Worm (Caenorhabditis elegans) whole organism, L3 larva: ENCODE measurements around the gene sams-1.

Source experiments
- ZK546.5 ChIP-seq: sonication (generic microtip); optimal IDR thresholded peaks from 2 replicates; lab custom pipeline; 2017; ENCODE audit warnings: missing biosample characterization, missing genetic modification characterization
- aly-2 ChIP-seq: fragments of 150-350 bp; optimal IDR thresholded peaks from 2 replicates; lab custom pipeline; 2014; ENCODE audit warnings: missing biosample characterization, missing genetic modification characterization
- ama-1 ChIP-seq: fragments of 150-350 bp; optimal IDR thresholded peaks from 2 replicates; lab custom pipeline; 2018
- ceh-28 ChIP-seq: fragments of 150-350 bp; optimal IDR thresholded peaks from 2 replicates; lab custom pipeline; 2014; ENCODE audit warnings: missing biosample characterization, missing genetic modification reagents, missing genetic modification characterization
- ceh-82 ChIP-seq: fragments of 150-350 bp; optimal IDR thresholded peaks from 2 replicates; lab custom pipeline; 2014; ENCODE audit warnings: missing biosample characterization, missing genetic modification characterization
- ceh-9 ChIP-seq: sonication (generic microtip); optimal IDR thresholded peaks from 2 replicates; lab custom pipeline; 2018; ENCODE audit warnings: missing biosample characterization, missing genetic modification characterization
- daf-12 ChIP-seq: fragments of 150-350 bp; optimal IDR thresholded peaks from 2 replicates; lab custom pipeline; 2014; ENCODE audit warnings: missing biosample characterization, missing genetic modification reagents, missing genetic modification characterization
- egl-27 ChIP-seq: sonication (generic microtip); optimal IDR thresholded peaks from 4 replicates; lab custom pipeline; 2017; ENCODE audit warnings: missing biosample characterization, missing genetic modification reagents, missing genetic modification characterization
- elt-1 ChIP-seq: fragments of 150-350 bp; optimal IDR thresholded peaks from 2 replicates; lab custom pipeline; 2014; ENCODE audit warnings: missing biosample characterization, missing genetic modification characterization
- elt-2 ChIP-seq: sonication (generic microtip); optimal IDR thresholded peaks from 2 replicates; lab custom pipeline; 2016; ENCODE audit warnings: missing genetic modification reagents, mild to moderate bottlenecking, missing genetic modification characterization, missing compliant biosample characterization
- elt-3 ChIP-seq, 3 experiments: fragments of 150-350 bp in 1 of 3; sonication (generic microtip) in 2 of 3; optimal IDR thresholded peaks; 2 replicates in 2 of 3; 4 replicates in 1 of 3; lab custom pipeline; 2014 to 2017; ENCODE audit warnings: missing biosample characterization in 3 of 3, missing genetic modification characterization in 3 of 3
- eor-1 ChIP-seq, 2 experiments: fragments of 150-350 bp; optimal IDR thresholded peaks; 2 replicates each; lab custom pipeline; 2014 to 2018; ENCODE audit warnings: missing biosample characterization in 2 of 2, missing genetic modification characterization in 2 of 2
- fkh-2 ChIP-seq: fragments of 150-350 bp; optimal IDR thresholded peaks from 2 replicates; lab custom pipeline; 2014; ENCODE audit warnings: missing biosample characterization, missing genetic modification reagents, missing genetic modification characterization
- fos-1 ChIP-seq: fragments of 150-350 bp; optimal IDR thresholded peaks from 2 replicates; lab custom pipeline; 2014; ENCODE audit warnings: missing biosample characterization, missing genetic modification characterization
- jun-1 ChIP-seq: fragments of 150-350 bp; optimal IDR thresholded peaks from 2 replicates; lab custom pipeline; 2014; ENCODE audit warnings: missing biosample characterization, missing genetic modification reagents, missing genetic modification characterization
- lin-15B ChIP-seq: fragments of 150-350 bp; optimal IDR thresholded peaks from 2 replicates; lab custom pipeline; 2014; ENCODE audit warnings: missing biosample characterization, missing genetic modification characterization
- lin-39 ChIP-seq: fragments of 150-350 bp; optimal IDR thresholded peaks from 2 replicates; lab custom pipeline; 2018; ENCODE audit warnings: missing biosample characterization, missing genetic modification reagents, missing genetic modification characterization
- lsy-12 ChIP-seq: sonication (generic microtip); optimal IDR thresholded peaks from 2 replicates; lab custom pipeline; 2016; ENCODE audit warnings: mild to moderate bottlenecking, missing genetic modification characterization, missing compliant biosample characterization
- mdl-1 ChIP-seq: fragments of 150-350 bp; optimal IDR thresholded peaks from 2 replicates; lab custom pipeline; 2014; ENCODE audit warnings: missing biosample characterization, missing genetic modification characterization
- mml-1 ChIP-seq: fragments of 150-350 bp; sonication (generic microtip); optimal IDR thresholded peaks from 3 replicates; lab custom pipeline; 2014; ENCODE audit warnings: missing biosample characterization, missing genetic modification characterization
- nhr-11 ChIP-seq: fragments of 150-350 bp; optimal IDR thresholded peaks from 2 replicates; lab custom pipeline; 2014; ENCODE audit warnings: missing biosample characterization, missing genetic modification characterization
- nhr-23 ChIP-seq: fragments of 150-350 bp; optimal IDR thresholded peaks from 2 replicates; lab custom pipeline; 2014; ENCODE audit warnings: missing biosample characterization, missing genetic modification reagents, missing genetic modification characterization
- nhr-237 ChIP-seq: fragments of 150-350 bp; optimal IDR thresholded peaks from 2 replicates; lab custom pipeline; 2014; ENCODE audit warnings: missing biosample characterization, missing genetic modification characterization
- nhr-25 ChIP-seq: sonication (generic microtip); optimal IDR thresholded peaks from 2 replicates; lab custom pipeline; 2017; ENCODE audit warnings: missing biosample characterization, missing genetic modification characterization
- nhr-67 ChIP-seq: fragments of 150-350 bp; optimal IDR thresholded peaks from 2 replicates; lab custom pipeline; 2014; ENCODE audit warnings: missing biosample characterization, missing genetic modification characterization
- nhr-77 ChIP-seq: fragments of 150-350 bp; optimal IDR thresholded peaks from 2 replicates; lab custom pipeline; 2014; ENCODE audit warnings: missing biosample characterization, missing genetic modification characterization
- pha-4 ChIP-seq: fragments of 150-350 bp; optimal IDR thresholded peaks from 2 replicates; lab custom pipeline; 2014; ENCODE audit warnings: missing biosample characterization, missing genetic modification reagents, missing genetic modification characterization
- sea-2 ChIP-seq: fragments of 150-350 bp; sonication (generic microtip); optimal IDR thresholded peaks from 4 replicates; lab custom pipeline; 2014; ENCODE audit warnings: missing biosample characterization, missing genetic modification reagents, missing genetic modification characterization
- skn-1 ChIP-seq: fragments of 150-350 bp; optimal IDR thresholded peaks from 2 replicates; lab custom pipeline; 2014; ENCODE audit warnings: missing biosample characterization, missing genetic modification characterization
- tbx-2 ChIP-seq: sonication (generic microtip); optimal IDR thresholded peaks from 2 replicates; lab custom pipeline; 2016; ENCODE audit warnings: mild to moderate bottlenecking, missing genetic modification characterization, missing compliant biosample characterization
- unc-62 ChIP-seq: fragments of 150-350 bp; sonication (generic microtip); optimal IDR thresholded peaks from 4 replicates; lab custom pipeline; 2014; ENCODE audit warnings: missing biosample characterization, missing genetic modification reagents, missing genetic modification characterization
- zag-1 ChIP-seq: fragments of 150-350 bp; optimal IDR thresholded peaks from 2 replicates; lab custom pipeline; 2014; ENCODE audit warnings: missing biosample characterization, missing genetic modification characterization
- ztf-11 ChIP-seq: fragments of 150-350 bp; optimal IDR thresholded peaks from 2 replicates; lab custom pipeline; 2014; ENCODE audit warnings: missing biosample characterization, missing genetic modification characterization

The sams-1 gene

ce11 chrX:11952129-11952528 is 13.6 kb upstream of the sams-1 start:
- TF ChIP-seq sea-2 (GFP tag; lab: Kevin White, UChicago) (no peak), aly-2 (tag; lab: Kevin White, UChicago) (no peak), jun-1 (no peak), eor-1 (tag; optimal IDR thresholded peaks at IDR 0.05; lab: Kevin White, UChicago) (no peak), nhr-77 (tag; lab: Kevin White, UChicago) (no peak), ceh-82 (no peak), nhr-23 (no peak), ceh-9 (tag; lab: Kevin White, UChicago) (no peak), ztf-11 (tag; lab: Kevin White, UChicago) (no peak), nhr-67 (tag; lab: Kevin White, UChicago) (no peak)
- TF ChIP-seq, all 47 proteins: peak for 0

DNA sequence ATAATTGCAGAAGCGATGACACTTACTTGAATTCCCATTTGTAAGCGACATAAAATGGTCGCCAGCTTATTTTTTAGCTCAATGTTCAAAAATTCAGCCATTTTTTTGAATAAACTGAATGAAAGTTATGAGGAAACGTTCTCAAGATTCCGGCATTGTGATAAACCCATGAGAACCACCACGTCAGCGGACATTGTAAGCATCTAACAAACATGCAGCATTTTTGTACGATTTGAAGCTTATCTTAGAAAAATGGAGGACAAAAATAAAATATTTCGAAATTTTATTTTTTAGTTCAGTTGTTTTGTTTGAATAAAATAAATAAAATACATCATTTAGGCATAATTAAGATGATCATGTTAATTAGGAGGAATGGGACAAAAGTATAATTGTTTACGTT is 12.5 kb upstream of the sams-1 start, which contains the start of gene T08D10.4:
T08D10.4 (minus strand) TSS at position 101 of the 400 bp plus-strand sequence.
- TF ChIP-seq elt-3 (tag; optimal IDR thresholded peaks at IDR 0.05; lab: Kevin White, UChicago) (no peak), nhr-67 (tag; lab: Kevin White, UChicago) (no peak), nhr-25 (tag; lab: Kevin White, UChicago) (no peak), jun-1 (no peak), unc-62 (GFP tag; lab: Kevin White, UChicago) (no peak), ztf-11 (tag; lab: Kevin White, UChicago) (no peak), tbx-2 (no peak), fkh-2 (tag; lab: Kevin White, UChicago) (no peak), nhr-77 (tag; lab: Kevin White, UChicago) (no peak), skn-1 (tag; lab: Kevin White, UChicago) (no peak), nhr-237 (tag; lab: Kevin White, UChicago) (no peak), elt-2 (tag; lab: Kevin White, UChicago) (no peak), lin-15B (tag; lab: Kevin White, UChicago) (no peak), zag-1 (tag; lab: Kevin White, UChicago) (no peak), ceh-82 (no peak), lsy-12 (tag; lab: Kevin White, UChicago) (no peak), daf-12 (tag; lab: Kevin White, UChicago) (no peak)

- TF ChIP-seq nhr-11 (tag; lab: Kevin White, UChicago) (no peak), egl-27 (tag; lab: Kevin White, UChicago) (no peak), lin-15B (tag; lab: Kevin White, UChicago) (no peak)
Measured at ce11 chrX:11955125-11955524, 10.6 kb upstream of the sams-1 start, which contains the start of gene T08D10.3. TSS of gene T08D10.3 (plus strand) at chrX:11955425.

- no peak for TF ChIP-seq ama-1 (lab: Kevin White, UChicago)
- no peak for TF ChIP-seq daf-12 (tag; lab: Kevin White, UChicago)
- TF ChIP-seq ZK546.5 (tag; lab: Kevin White, UChicago) = no peak
- no peak for TF ChIP-seq aly-2 (tag; lab: Kevin White, UChicago)
- no peak for TF ChIP-seq unc-62 (GFP tag; lab: Kevin White, UChicago)
- TF ChIP-seq mml-1 (tag; lab: Kevin White, UChicago) = no peak
- no peak for TF ChIP-seq lin-15B (tag; lab: Kevin White, UChicago)
- no peak for TF ChIP-seq lsy-12 (tag; lab: Kevin White, UChicago)
- TF ChIP-seq mdl-1 (tag; lab: Kevin White, UChicago) = no peak
- no peak for TF ChIP-seq ceh-82
- TF ChIP-seq elt-1 (tag; lab: Kevin White, UChicago) = no peak
- no peak for TF ChIP-seq pha-4
- no peak for TF ChIP-seq lin-39 (tag; lab: Kevin White, UChicago)
- no peak for TF ChIP-seq fos-1 (tag; lab: Kevin White, UChicago)
- TF ChIP-seq tbx-2 = no peak
Measured at ce11 chrX:11957246-11957645, 8.5 kb upstream of the sams-1 start, which contains the start of gene T08D10.5. TSS of gene T08D10.5 (plus strand) at chrX:11957546.

DNA sequence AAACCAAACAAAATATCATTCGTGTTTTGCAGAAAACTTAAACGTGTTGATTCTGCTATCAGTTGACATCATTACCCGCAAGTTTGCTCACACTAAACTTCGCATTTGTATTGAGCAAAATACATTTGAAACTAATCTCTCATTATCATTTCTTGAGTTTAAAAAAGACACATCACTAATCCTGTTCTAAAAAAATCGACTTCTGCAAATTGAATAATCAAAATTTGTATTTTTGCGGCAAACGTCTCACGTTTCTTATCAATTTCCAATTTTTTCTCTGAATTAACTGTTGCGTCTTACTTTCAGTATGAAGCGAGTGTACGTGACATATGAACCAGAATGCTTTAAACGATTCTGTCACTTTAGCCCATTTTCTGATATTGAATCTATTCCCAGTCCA is 5.9 kb upstream of the sams-1 start, which contains the start of gene C49F5.8:
C49F5.8 (plus strand) TSS at position 301 of the 400 bp plus-strand sequence.
- no peak for TF ChIP-seq tbx-2
- TF ChIP-seq zag-1 (tag; lab: Kevin White, UChicago) = no peak
- no peak for TF ChIP-seq ceh-9 (tag; lab: Kevin White, UChicago)
- no peak for TF ChIP-seq ZK546.5 (tag; lab: Kevin White, UChicago)
- no peak for TF ChIP-seq nhr-77 (tag; lab: Kevin White, UChicago)
- TF ChIP-seq nhr-23 = no peak
- no peak for TF ChIP-seq mml-1 (tag; lab: Kevin White, UChicago)
- TF ChIP-seq nhr-67 (tag; lab: Kevin White, UChicago) = no peak
- no peak for TF ChIP-seq ceh-28 (tag; lab: Kevin White, UChicago)
